Worm (Caenorhabditis elegans): ENCODE data around the gene sru-4.

The sru-4 gene

DNA sequence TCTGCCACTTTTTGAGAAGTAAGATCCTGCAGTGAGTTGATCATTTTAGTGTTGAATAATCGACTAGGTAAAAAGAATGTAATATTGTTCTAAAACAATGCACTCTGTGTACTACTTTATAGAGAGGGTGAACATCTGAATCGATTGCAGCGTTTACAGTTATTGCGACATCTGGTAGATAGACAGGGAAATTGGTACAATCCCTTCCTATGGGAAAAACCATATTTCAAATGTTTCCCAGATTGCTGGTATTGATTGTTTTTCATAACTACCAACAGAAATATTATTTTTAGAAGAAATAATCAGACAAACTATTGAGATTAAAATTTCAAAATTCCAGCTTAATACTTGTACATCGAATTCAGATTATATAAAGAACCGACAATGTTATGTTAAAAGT lies 13.1 kb upstream of the sru-4 start, which contains the start of gene gadr-2:
Gene gadr-2, minus strand, starts transcription at position 101 of the 400 bp plus-strand sequence.
- TF ChIP-seq ztf-1 (GFP tag; conservative IDR thresholded peaks at IDR 0.05), result no peak
- TF ChIP-seq crh-2 (tag; optimal IDR thresholded peaks at IDR 0.05), result no peak

DNA sequence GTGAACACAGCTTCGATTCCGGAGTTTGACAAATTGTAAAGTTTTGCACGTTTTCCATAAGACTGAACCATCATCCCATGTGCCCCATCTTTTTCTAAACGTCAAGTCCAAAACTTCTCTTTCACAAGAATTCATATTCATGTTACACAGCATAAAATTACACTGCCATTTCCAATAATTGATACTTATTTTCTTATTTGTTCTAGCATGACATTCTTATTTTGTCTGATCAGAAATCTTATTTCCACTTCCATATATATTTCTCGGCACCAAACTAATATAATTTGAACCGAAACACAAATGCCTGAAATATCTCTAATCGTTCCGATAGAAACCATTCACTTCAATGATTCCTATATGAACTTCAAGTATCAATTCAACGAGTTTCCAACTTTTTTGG lies 12.2 kb upstream of the sru-4 start, which contains the start of gene sru-2:
Gene sru-2, plus strand, starts transcription at position 301 of the 400 bp plus-strand sequence.
- no peak for TF ChIP-seq snpc-4 (tag; optimal IDR thresholded peaks at IDR 0.05)
- TF ChIP-seq nhr-129 (tag; optimal IDR thresholded peaks at IDR 0.05), result no peak
- TF ChIP-seq ztf-4 (tag; optimal IDR thresholded peaks at IDR 0.05), result no peak
- TF ChIP-seq nhr-77 (tag; optimal IDR thresholded peaks at IDR 0.05), result no peak
- no peak for TF ChIP-seq nhr-21 (tag; optimal IDR thresholded peaks at IDR 0.05)
- TF ChIP-seq ztf-1 (GFP tag; conservative IDR thresholded peaks at IDR 0.05), result no peak
- no peak for TF ChIP-seq nhr-10 (tag; optimal IDR thresholded peaks at IDR 0.05)
- TF ChIP-seq sma-3 (GFP tag; optimal IDR thresholded peaks at IDR 0.05), result no peak
- TF ChIP-seq ceh-16 (tag; optimal IDR thresholded peaks at IDR 0.05), result no peak
- TF ChIP-seq ztf-11 (tag; optimal IDR thresholded peaks at IDR 0.05), result no peak

DNA sequence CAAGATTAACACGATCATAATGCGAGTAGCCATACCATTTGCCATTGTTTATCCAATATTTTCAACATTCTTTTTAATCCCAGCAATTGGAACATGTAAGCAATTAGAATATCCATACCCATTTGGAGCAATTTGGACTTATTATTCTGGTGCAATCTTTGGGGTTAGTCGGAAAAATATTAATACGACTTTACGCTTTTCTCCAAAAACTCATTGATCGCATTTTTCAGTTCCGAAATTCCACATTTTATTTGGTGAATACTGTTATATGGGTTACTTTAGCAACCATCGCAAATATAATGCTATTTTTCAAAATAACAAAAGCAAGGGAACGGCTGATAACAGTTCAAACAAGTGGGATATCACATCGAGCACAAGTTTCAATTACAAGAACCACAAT lies 11.4 kb upstream of the sru-4 start:
- TF ChIP-seq mdl-1 (tag; optimal IDR thresholded peaks at IDR 0.05), result no peak
- TF ChIP-seq peb-1 (tag; optimal IDR thresholded peaks at IDR 0.05), result no peak
- TF ChIP-seq nhr-6 (tag; optimal IDR thresholded peaks at IDR 0.05), result no peak
- TF ChIP-seq ceh-82 (tag; optimal IDR thresholded peaks at IDR 0.05), result no peak
- no peak for TF ChIP-seq lsy-2 (tag; optimal IDR thresholded peaks at IDR 0.05)
- no peak for TF ChIP-seq nhr-77 (tag; optimal IDR thresholded peaks at IDR 0.05)
- no peak for TF ChIP-seq nhr-11 (tag; optimal IDR thresholded peaks at IDR 0.05)
- no peak for TF ChIP-seq nhr-10 (tag; optimal IDR thresholded peaks at IDR 0.05)
- TF ChIP-seq nhr-12 (tag; optimal IDR thresholded peaks at IDR 0.05), result no peak
- no peak for TF ChIP-seq snpc-4 (tag; optimal IDR thresholded peaks at IDR 0.05)
- no peak for TF ChIP-seq zag-1 (tag; optimal IDR thresholded peaks at IDR 0.05)
- no peak for TF ChIP-seq elt-1 (tag; optimal IDR thresholded peaks at IDR 0.05)
- TF ChIP-seq ztf-1 (GFP tag; conservative IDR thresholded peaks at IDR 0.05), result no peak
- no peak for TF ChIP-seq ama-1 (optimal IDR thresholded peaks at IDR 0.05)

DNA sequence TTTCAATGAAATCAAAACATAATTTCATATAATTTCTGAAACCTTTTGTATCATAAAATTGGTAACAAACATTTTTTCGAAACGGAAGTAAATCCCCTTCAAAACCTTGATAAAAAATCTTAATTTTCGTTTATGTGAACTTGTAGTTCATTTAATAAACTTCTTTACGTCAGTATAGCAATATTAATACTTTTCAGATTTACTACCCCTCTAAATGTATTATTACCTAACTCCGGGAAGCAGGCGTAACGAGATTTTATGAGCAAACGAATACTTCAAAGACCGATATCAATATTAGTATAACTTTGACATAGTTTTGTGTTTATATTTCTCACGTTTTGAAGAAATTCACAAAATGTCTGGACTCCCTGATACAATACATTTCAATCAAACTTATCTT lies 9.9 kb upstream of the sru-4 start, which contains the start of gene sru-1:
Gene sru-1, plus strand, starts transcription at position 301 of the 400 bp plus-strand sequence.
- TF ChIP-seq peb-1 (tag; optimal IDR thresholded peaks at IDR 0.05), result no peak
- no peak for TF ChIP-seq crh-2 (tag; optimal IDR thresholded peaks at IDR 0.05)
- TF ChIP-seq egl-27 (tag; optimal IDR thresholded peaks at IDR 0.05), result no peak
- TF ChIP-seq ztf-1 (GFP tag; conservative IDR thresholded peaks at IDR 0.05), result no peak
- no peak for TF ChIP-seq ztf-4 (tag; optimal IDR thresholded peaks at IDR 0.05)
- no peak for TF ChIP-seq ama-1 (optimal IDR thresholded peaks at IDR 0.05)
- TF ChIP-seq nhr-77 (tag; optimal IDR thresholded peaks at IDR 0.05), result no peak
- no peak for TF ChIP-seq gmeb-1 (tag; optimal IDR thresholded peaks at IDR 0.05)

DNA sequence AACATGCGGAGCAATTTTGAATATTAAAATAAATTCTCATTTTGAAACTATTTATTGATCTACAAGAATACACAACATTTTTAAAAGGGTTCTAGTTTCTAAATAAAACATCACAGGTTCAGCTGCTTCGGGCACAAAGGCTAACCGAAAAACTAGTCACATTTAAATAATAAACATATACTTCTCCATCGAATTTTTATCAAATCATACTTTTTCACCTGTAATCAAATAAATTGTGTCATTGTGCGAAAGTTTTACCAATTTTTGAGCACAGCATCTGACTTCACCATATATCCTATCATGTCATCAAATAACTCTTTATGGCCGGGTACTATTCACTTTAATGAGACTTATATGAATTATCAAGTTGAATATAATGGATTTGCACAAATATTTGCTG lies 7.9 kb upstream of the sru-4 start, which contains the start of gene sru-6:
Gene sru-6, plus strand, starts transcription at position 301 of the 400 bp plus-strand sequence.
- TF ChIP-seq ceh-16 (tag; optimal IDR thresholded peaks at IDR 0.05) (no peak), zag-1 (tag; optimal IDR thresholded peaks at IDR 0.05) (no peak), nhr-237 (tag; optimal IDR thresholded peaks at IDR 0.05) (no peak), elt-3 (tag; optimal IDR thresholded peaks at IDR 0.05) (no peak), mab-5 (tag; optimal IDR thresholded peaks at IDR 0.05) (no peak), snpc-4 (tag; optimal IDR thresholded peaks at IDR 0.05) (no peak), nhr-6 (tag; optimal IDR thresholded peaks at IDR 0.05) (no peak), F13H6.1 (tag; optimal IDR thresholded peaks at IDR 0.05) (no peak), nhr-77 (tag; optimal IDR thresholded peaks at IDR 0.05) (no peak), sma-9 (GFP tag; optimal IDR thresholded peaks at IDR 0.05) (no peak), sma-9 (tag; optimal IDR thresholded peaks at IDR 0.05) (no peak), C34F6.9 (tag; optimal IDR thresholded peaks at IDR 0.05) (no peak), nhr-12 (tag; optimal IDR thresholded peaks at IDR 0.05) (no peak), sem-4 (tag; optimal IDR thresholded peaks at IDR 0.05) (no peak), crh-2 (tag; optimal IDR thresholded peaks at IDR 0.05) (no peak)

DNA sequence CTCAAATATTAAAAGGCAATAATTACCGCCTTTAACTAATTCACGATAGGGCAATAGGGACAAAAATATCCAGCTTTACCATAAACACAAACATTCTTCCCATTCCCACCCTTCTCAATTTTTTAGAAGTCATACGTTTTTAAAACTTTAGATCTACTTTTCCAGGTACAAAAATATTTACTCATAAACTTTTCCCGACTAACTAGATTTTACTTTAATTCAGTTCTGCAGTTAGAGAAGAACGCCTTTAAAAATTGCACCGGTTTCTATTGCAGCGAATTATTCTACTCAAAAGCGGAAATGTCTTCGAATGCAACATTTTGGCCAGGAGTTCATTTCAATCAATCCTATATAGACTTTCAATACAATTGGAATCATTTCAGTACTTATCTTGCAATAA lies 1.9 kb upstream of the sru-4 start, which contains the start of gene sru-3:
Gene sru-3, plus strand, starts transcription at position 301 of the 400 bp plus-strand sequence.
- no peak for TF ChIP-seq nhr-11 (tag; optimal IDR thresholded peaks at IDR 0.05)
- TF ChIP-seq ztf-4 (tag; optimal IDR thresholded peaks at IDR 0.05), result no peak
- no peak for TF ChIP-seq blmp-1 (tag; optimal IDR thresholded peaks at IDR 0.05; ENCODE audit: insufficient read depth)
- TF ChIP-seq peb-1 (tag; optimal IDR thresholded peaks at IDR 0.05), result no peak
- TF ChIP-seq lin-13 (GFP tag; optimal IDR thresholded peaks at IDR 0.05), result no peak
- TF ChIP-seq nhr-10 (tag; optimal IDR thresholded peaks at IDR 0.05), result no peak
- no peak for TF ChIP-seq elt-3 (tag; optimal IDR thresholded peaks at IDR 0.05)
- TF ChIP-seq R02D3.7 (tag; optimal IDR thresholded peaks at IDR 0.05), result no peak
- no peak for TF ChIP-seq ZK546.5 (tag; optimal IDR thresholded peaks at IDR 0.05)
- no peak for TF ChIP-seq gmeb-1 (tag; optimal IDR thresholded peaks at IDR 0.05)
- TF ChIP-seq ceh-16 (tag; optimal IDR thresholded peaks at IDR 0.05), result no peak
- TF ChIP-seq lin-11 (tag; optimal IDR thresholded peaks at IDR 0.05), result no peak
- TF ChIP-seq nhr-6 (tag; optimal IDR thresholded peaks at IDR 0.05), result no peak
- no peak for TF ChIP-seq Y55F3AM.14 (GFP tag; optimal IDR thresholded peaks at IDR 0.05)
- TF ChIP-seq mbf-1 (tag; optimal IDR thresholded peaks at IDR 0.05), result no peak
- no peak for TF ChIP-seq skn-1 (tag; optimal IDR thresholded peaks at IDR 0.05)
- no peak for TF ChIP-seq unc-62 (GFP tag; optimal IDR thresholded peaks at IDR 0.05)
- no peak for TF ChIP-seq ama-1 (optimal IDR thresholded peaks at IDR 0.05)
- no peak for TF ChIP-seq lsy-2 (tag; optimal IDR thresholded peaks at IDR 0.05)

Data from whole organism, L2 larva.